Worm (Caenorhabditis elegans): ENCODE measurements around the gene C17C3.15.

ce11 chrII:5549746-5550145, 20.7 kb upstream of the C17C3.15 start, which contains the start of gene C17C3.6:
- no peak for TF ChIP-seq W03F9.2 (tag; optimal IDR thresholded peaks at IDR 0.05)
- TF ChIP-seq him-1 (tag; optimal IDR thresholded peaks at IDR 0.05), result no peak

Measured in whole organism, L4/young adult.